Fruit fly (Drosophila melanogaster) S2 (cell line): ENCODE measurements around the gene CG13847.

Source experiments
- CG8478 ChIP-seq: fragments of >200 bp; optimal IDR thresholded peaks from 2 replicates; lab custom pipeline; 2018
- CTCF ChIP-seq, 2 experiments: fragments of >200 bp; optimal IDR thresholded peaks; 2 replicates each; lab custom pipeline; 2018

DNA sequence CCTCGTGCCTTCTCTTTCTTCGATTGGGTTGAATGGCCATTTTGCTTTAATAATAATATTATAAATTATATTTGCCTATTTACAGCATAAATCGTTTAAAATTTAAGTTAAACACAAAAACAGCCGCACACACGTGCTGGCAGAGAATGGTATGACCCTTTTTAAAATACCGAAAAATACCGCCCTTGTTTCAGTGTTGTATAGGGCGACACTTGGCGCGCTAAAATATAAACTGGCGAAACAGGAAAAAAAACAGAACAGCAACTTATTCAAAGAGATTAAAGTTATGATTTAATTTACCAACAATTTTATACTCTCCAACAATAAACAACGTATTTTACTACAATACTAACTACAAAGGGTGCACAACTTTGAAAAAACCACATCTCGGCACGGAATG lies 10.5 kb upstream of the CG13847 start, which contains the start of gene CG12499:
- TF ChIP-seq CTCF (optimal IDR thresholded peaks at IDR 0.05; lab: Kevin White, UChicago) (no peak), CG8478 (no peak)
